Worm (Caenorhabditis elegans) whole organism, L3 larva: Measurements from ENCODE around the gene ZK829.3.

ENCODE experiments used
- elt-3 ChIP-seq, 3 experiments: fragments of 150-350 bp in 1 of 3; sonication (generic microtip) in 2 of 3; optimal IDR thresholded peaks; 2 replicates in 2 of 3; 4 replicates in 1 of 3; lab custom pipeline; 2014 to 2017; ENCODE audit warnings: missing biosample characterization in 3 of 3, missing genetic modification characterization in 3 of 3
- lsy-12 ChIP-seq: sonication (generic microtip); optimal IDR thresholded peaks from 2 replicates; lab custom pipeline; 2016; ENCODE audit warnings: mild to moderate bottlenecking, missing genetic modification characterization, missing compliant biosample characterization
- mdl-1 ChIP-seq: fragments of 150-350 bp; optimal IDR thresholded peaks from 2 replicates; lab custom pipeline; 2014; ENCODE audit warnings: missing biosample characterization, missing genetic modification characterization
- nhr-43 ChIP-seq: sonication (generic microtip); optimal IDR thresholded peaks from 2 replicates; lab custom pipeline; 2016; ENCODE audit warnings: mild to moderate bottlenecking, missing genetic modification characterization, missing compliant biosample characterization; ENCODE audit not compliant: poor library complexity, severe bottlenecking
- nhr-76 ChIP-seq: fragments of 150-350 bp; sonication (generic microtip); optimal IDR thresholded peaks from 5 replicates; lab custom pipeline; 2014; ENCODE audit warnings: missing biosample characterization, missing genetic modification characterization
- nhr-77 ChIP-seq: fragments of 150-350 bp; optimal IDR thresholded peaks from 2 replicates; lab custom pipeline; 2014; ENCODE audit warnings: missing biosample characterization, missing genetic modification characterization
- pha-4 ChIP-seq: fragments of 150-350 bp; optimal IDR thresholded peaks from 2 replicates; lab custom pipeline; 2014; ENCODE audit warnings: missing biosample characterization, missing genetic modification reagents, missing genetic modification characterization

- TF ChIP-seq nhr-76 (no peak), elt-3 (tag; optimal IDR thresholded peaks at IDR 0.05; lab: Kevin White, UChicago) (peak in 1 of 3 experiments; percentile 72), lsy-12 (tag; lab: Kevin White, UChicago) (no peak), pha-4 (no peak), mdl-1 (tag; lab: Kevin White, UChicago) (no peak), nhr-43 (peak; percentile 98), nhr-77 (tag; lab: Kevin White, UChicago) (no peak)
Measured at ce11 chrIV:11899358-11899757, 46.2 kb downstream of the ZK829.3 start, which contains the start of gene nhr-43.
